Worm (Caenorhabditis elegans) whole organism, late embryonic: ENCODE measurements around the gene Y48B6A.10.

ENCODE experiments used
- C08G9.2 ChIP-seq: sonication (generic microtip); optimal IDR thresholded peaks from 2 replicates; lab custom pipeline; 2016; ENCODE audit warnings: mild to moderate bottlenecking, missing genetic modification characterization, moderate library complexity, missing compliant biosample characterization
- K09A11.1 ChIP-seq: sonication (generic microtip); optimal IDR thresholded peaks from 2 replicates; lab custom pipeline; 2017; ENCODE audit warnings: antibody characterized with exemption, mild to moderate bottlenecking, missing genetic modification characterization, missing compliant biosample characterization; ENCODE audit not compliant: insufficient read depth
- ama-1 ChIP-seq: fragments of 150-350 bp; optimal IDR thresholded peaks from 2 replicates; lab custom pipeline; 2014
- ceh-24 ChIP-seq: sonication (generic microtip); optimal IDR thresholded peaks from 2 replicates; lab custom pipeline; 2016; ENCODE audit warnings: mild to moderate bottlenecking, missing genetic modification characterization, missing compliant biosample characterization
- dve-1 ChIP-seq: sonication (generic microtip); optimal IDR thresholded peaks from 2 replicates; lab custom pipeline; 2017; ENCODE audit warnings: antibody characterized with exemption, mild to moderate bottlenecking, missing genetic modification characterization, missing compliant biosample characterization
- hlh-8 ChIP-seq: sonication (generic microtip); optimal IDR thresholded peaks from 2 replicates; lab custom pipeline; 2016; ENCODE audit warnings: missing genotype, missing genetic modification characterization, missing compliant biosample characterization
- nfya-1 ChIP-seq: sonication (generic microtip); optimal IDR thresholded peaks from 2 replicates; lab custom pipeline; 2017; ENCODE audit warnings: missing genetic modification characterization, mild to moderate bottlenecking, missing compliant biosample characterization, antibody characterized with exemption, moderate library complexity
- tbx-2 ChIP-seq: sonication (generic microtip); optimal IDR thresholded peaks from 2 replicates; lab custom pipeline; 2016; ENCODE audit warnings: missing genetic modification characterization, missing compliant biosample characterization

- TF ChIP-seq ama-1 (no peak), nfya-1 (tag; lab: Kevin White, UChicago) (no peak), C08G9.2 (tag; lab: Kevin White, UChicago) (no peak), ceh-24 (tag; lab: Kevin White, UChicago) (no peak), dve-1 (no peak), tbx-2 (tag; lab: Kevin White, UChicago) (no peak), K09A11.1 (tag; lab: Kevin White, UChicago) (no peak), hlh-8 (tag; lab: Kevin White, UChicago) (no peak)
Observed at ce11 chrII:14236569-14236968, 22.4 kb downstream of the Y48B6A.10 start.
